Worm (Caenorhabditis elegans) whole organism, L4/young adult: ENCODE data around the gene K07F5.7.
"Not testable (repeated sequence)": the region's sequence is repeated elsewhere in the genome, so short reads cannot be mapped to it uniquely, and the experiment has no call there.

Experiments used
- W03F9.2 ChIP-seq: fragments of 150-350 bp; optimal IDR thresholded peaks from 2 replicates; lab custom pipeline; 2014; ENCODE audit warnings: missing biosample characterization, missing genetic modification characterization
- dao-5 ChIP-seq: sonication (generic microtip); optimal IDR thresholded peaks from 2 replicates; lab custom pipeline; 2016; ENCODE audit warnings: missing genotype, missing genetic modification characterization, moderate library complexity, missing compliant biosample characterization
- him-1 ChIP-seq: sonication (generic microtip); optimal IDR thresholded peaks from 2 replicates; lab custom pipeline; 2016; ENCODE audit warnings: missing genotype, missing genetic modification reagents, missing genetic modification characterization, missing compliant biosample characterization

K07F5.7 gene

ce11 chrIV:9843760-9844159, 4.2 kb downstream of the K07F5.7 start, which contains the start of gene nspd-2:
TSS of gene nspd-2 (plus strand) at chrIV:9844060.
- TF ChIP-seq W03F9.2 = no peak
- TF ChIP-seq him-1 (tag; lab: Kevin White, UChicago) = no peak
- TF ChIP-seq dao-5 = no peak

- TF ChIP-seq him-1 (tag; lab: Kevin White, UChicago) = no peak
- TF ChIP-seq dao-5 = no peak
- no peak for TF ChIP-seq W03F9.2
Observed at ce11 chrIV:9842071-9842470, 5.9 kb downstream of the K07F5.7 start, which contains the start of gene K07F5.17. TSS of gene K07F5.17 (plus strand) at chrIV:9842371.

ce11 chrIV:9840984-9841590, 6.9 kb downstream of the K07F5.7 start, which contains the start of the genes kin-24 and msp-56:
TSS of gene kin-24 (minus strand) at chrIV:9841084.
TSS of gene msp-56 (plus strand) at chrIV:9841540.
- no peak for TF ChIP-seq W03F9.2
- TF ChIP-seq dao-5 = no peak
- no peak for TF ChIP-seq him-1 (tag; lab: Kevin White, UChicago)

- not testable (repeated sequence) for TF ChIP-seq him-1 (tag; lab: Kevin White, UChicago); W03F9.2; dao-5
Observed at ce11 chrIV:9837349-9837748, 10.6 kb downstream of the K07F5.7 start, which contains the start of gene msp-10. TSS of gene msp-10 (plus strand) at chrIV:9837649.

ce11 chrIV:9836317-9836716, 11.7 kb downstream of the K07F5.7 start, which contains the start of gene msp-81:
TSS of gene msp-81 (minus strand) at chrIV:9836417.
- no peak for TF ChIP-seq dao-5
- no peak for TF ChIP-seq him-1 (tag; lab: Kevin White, UChicago)
- TF ChIP-seq W03F9.2 = no peak

- no peak for TF ChIP-seq him-1 (tag; lab: Kevin White, UChicago)
Observed at ce11 chrIV:9833337-9833736, 14.6 kb downstream of the K07F5.7 start.

- TF ChIP-seq him-1 (tag; lab: Kevin White, UChicago) (no peak), W03F9.2 (no peak), dao-5 (no peak)
Observed at ce11 chrIV:9832586-9832985, 15.4 kb downstream of the K07F5.7 start, which contains the start of gene kin-21. TSS of gene kin-21 (plus strand) at chrIV:9832886.

ce11 chrIV:9825196-9825744, 22.7 kb downstream of the K07F5.7 start, which contains the start of gene mtr-4:
TSS of gene mtr-4 (plus strand) at chrIV:9825694.
- TF ChIP-seq W03F9.2 = peak; percentile 48
- TF ChIP-seq him-1 (tag; lab: Kevin White, UChicago) = no peak

ce11 chrIV:9824480-9824879, 23.5 kb downstream of the K07F5.7 start, which contains the start of gene catp-6:
TSS of gene catp-6 (minus strand) at chrIV:9824580.
- TF ChIP-seq him-1 (tag; lab: Kevin White, UChicago) = no peak
- TF ChIP-seq dao-5 = no peak
- TF ChIP-seq W03F9.2 = no peak

- no peak for TF ChIP-seq him-1 (tag; lab: Kevin White, UChicago)
- no peak for TF ChIP-seq W03F9.2
- no peak for TF ChIP-seq dao-5
Observed at ce11 chrIV:9822585-9822984, 25.4 kb downstream of the K07F5.7 start.

- no peak for TF ChIP-seq dao-5
- no peak for TF ChIP-seq him-1 (tag; lab: Kevin White, UChicago)
- TF ChIP-seq W03F9.2 = no peak
Observed at ce11 chrIV:9821621-9822020, 26.4 kb downstream of the K07F5.7 start, which contains the start of gene col-123. TSS of gene col-123 (plus strand) at chrIV:9821921.

ce11 chrIV:9815432-9815831, 32.5 kb downstream of the K07F5.7 start, which contains the start of gene egl-20:
TSS of gene egl-20 (minus strand) at chrIV:9815532.
- no peak for TF ChIP-seq him-1 (tag; lab: Kevin White, UChicago)
- TF ChIP-seq dao-5 = no peak
- TF ChIP-seq W03F9.2 = no peak

- no peak for TF ChIP-seq W03F9.2
- no peak for TF ChIP-seq dao-5
- no peak for TF ChIP-seq him-1 (tag; lab: Kevin White, UChicago)
Observed at ce11 chrIV:9811487-9811886, 36.5 kb downstream of the K07F5.7 start.

ce11 chrIV:9810633-9811032, 37.3 kb downstream of the K07F5.7 start, which contains the start of gene dct-15:
TSS of gene dct-15 (minus strand) at chrIV:9810733.
- TF ChIP-seq W03F9.2 = no peak
- TF ChIP-seq him-1 (tag; lab: Kevin White, UChicago) = no peak
- TF ChIP-seq dao-5 = no peak

ce11 chrIV:9803544-9803943, 44.4 kb downstream of the K07F5.7 start:
- TF ChIP-seq W03F9.2 (peak; percentile 25), dao-5 (no peak), him-1 (tag; lab: Kevin White, UChicago) (no peak)
